Fruit fly (Drosophila melanogaster) whole organism: Measurements from ENCODE around the gene lab.

Experiments used
- CG8478 ChIP-seq: fragments of >200 bp; optimal IDR thresholded peaks from 2 replicates; lab custom pipeline; 2018; ENCODE audit warnings: inconsistent platforms
- Dll ChIP-seq: fragments of >200 bp; optimal IDR thresholded peaks from 2 replicates; lab custom pipeline; 2017
- EcR ChIP-seq, 2 experiments: fragments of >200 bp; optimal IDR thresholded peaks; 2 replicates each; lab custom pipeline; 2017; ENCODE audit warnings: missing biosample characterization in 2 of 2, missing genetic modification characterization in 2 of 2, missing genetic modification reagents in 2 of 2
- pan ChIP-seq: fragments of >200 bp; optimal IDR thresholded peaks from 2 replicates; lab custom pipeline; 2017
- psq ChIP-seq: fragments of >200 bp; optimal IDR thresholded peaks from 2 replicates; lab custom pipeline; 2017
- usp ChIP-seq: fragments of >200 bp; optimal IDR thresholded peaks from 2 replicates; lab custom pipeline; 2017; ENCODE audit warnings: missing biosample characterization, missing genetic modification characterization, mixed read lengths

DNA sequence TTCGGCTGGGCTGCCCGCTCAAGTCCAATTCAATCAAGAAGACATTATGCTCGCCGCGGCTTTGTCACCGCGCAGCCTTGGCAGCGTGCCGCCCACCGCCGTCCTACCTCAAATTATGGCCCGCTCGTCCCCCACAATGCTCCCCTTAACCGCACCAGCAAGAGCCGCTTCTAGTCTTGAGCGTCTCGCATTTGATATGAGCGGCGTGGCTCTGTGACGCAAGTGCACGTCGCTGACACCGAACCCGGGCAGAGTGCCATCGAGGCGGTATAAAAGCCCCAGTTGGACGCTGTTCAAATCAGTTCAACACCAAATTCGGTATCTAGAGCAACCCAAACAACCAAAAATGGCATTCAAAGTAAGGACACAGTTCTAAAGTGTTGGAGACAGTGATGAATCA, 8.0 kb upstream of the lab start, which contains the start of gene Ccp84Ag:
- TF ChIP-seq Dll (lab: Kevin White, UChicago) (no peak), usp (no peak), pan (no peak), CG8478 (lab: Kevin White, UChicago) (no peak), EcR (GFP tag; optimal IDR thresholded peaks at IDR 0.05; lab: Kevin White, UChicago) (no peak), psq (lab: Kevin White, UChicago) (no peak)
